Worm (Caenorhabditis elegans): Measurements from ENCODE around the gene tbx-36.

Gene tbx-36

ce11 chrIV:11950270-11950669, at the start of gene tbx-36:
tbx-36 (plus strand) TSS chrIV:11950570.
- TF ChIP-seq W03F9.2 (tag; optimal IDR thresholded peaks at IDR 0.05) (no peak), dao-5 (tag; optimal IDR thresholded peaks at IDR 0.05) (no peak), him-1 (tag; optimal IDR thresholded peaks at IDR 0.05) (no peak)

- TF ChIP-seq dao-5 (tag; optimal IDR thresholded peaks at IDR 0.05) (no peak), him-1 (tag; optimal IDR thresholded peaks at IDR 0.05) (no peak), W03F9.2 (tag; optimal IDR thresholded peaks at IDR 0.05) (no peak)
Measured at ce11 chrIV:11901215-11901614, 49.2 kb upstream of the tbx-36 start.

- TF ChIP-seq him-1 (tag; optimal IDR thresholded peaks at IDR 0.05) (no peak), W03F9.2 (tag; optimal IDR thresholded peaks at IDR 0.05) (no peak)
Measured at ce11 chrIV:11902832-11903231, 47.5 kb upstream of the tbx-36 start.

DNA sequence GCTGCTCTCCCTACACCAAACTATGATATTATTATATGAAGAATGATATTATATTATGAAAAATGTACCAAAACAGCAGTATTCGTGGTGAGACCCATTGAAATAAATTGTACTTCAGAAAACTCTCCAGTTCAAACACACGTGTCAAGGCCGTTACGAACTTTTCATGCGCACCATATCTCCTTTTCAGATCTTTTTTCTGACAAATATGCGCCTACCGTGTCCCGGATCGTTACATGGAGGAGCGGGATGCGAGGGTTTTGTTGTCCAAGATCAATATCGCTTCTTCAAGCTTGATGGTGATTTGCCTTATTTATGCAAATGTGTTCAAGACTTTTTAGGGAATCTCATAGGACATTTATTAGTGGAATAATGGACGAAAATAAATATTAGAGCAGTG, 46.7 kb upstream of the tbx-36 start:
- TF ChIP-seq him-1 (tag; optimal IDR thresholded peaks at IDR 0.05): no peak
- no peak for TF ChIP-seq W03F9.2 (tag; optimal IDR thresholded peaks at IDR 0.05)

ce11 chrIV:11908733-11909132, 41.6 kb upstream of the tbx-36 start:
- no peak for TF ChIP-seq dao-5 (tag; optimal IDR thresholded peaks at IDR 0.05)
- no peak for TF ChIP-seq him-1 (tag; optimal IDR thresholded peaks at IDR 0.05)

DNA sequence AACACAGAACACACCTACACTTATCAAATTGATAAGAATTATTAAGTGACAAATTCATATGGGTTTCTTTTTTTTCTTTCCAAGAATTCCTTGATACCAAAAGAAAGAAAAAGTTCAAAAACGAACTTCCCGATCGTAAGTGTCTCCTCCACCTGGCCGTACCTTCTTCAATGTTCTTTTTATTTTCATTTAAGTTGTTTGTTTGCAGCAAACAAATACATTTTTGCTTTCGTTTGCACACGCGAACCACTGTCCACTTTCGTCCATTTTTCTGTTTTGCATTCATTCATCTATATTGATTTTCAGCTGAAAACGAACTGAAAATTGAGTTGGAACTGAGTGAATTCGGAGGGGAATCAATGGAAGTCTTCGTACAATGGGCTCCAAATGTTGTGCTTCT, 38.6 kb upstream of the tbx-36 start, which contains the start of gene VZK822L.2:
VZK822L.2 (plus strand) TSS at position 301 of the 400 bp plus-strand sequence.
- no peak for TF ChIP-seq W03F9.2 (tag; optimal IDR thresholded peaks at IDR 0.05)
- no peak for TF ChIP-seq dao-5 (tag; optimal IDR thresholded peaks at IDR 0.05)
- no peak for TF ChIP-seq him-1 (tag; optimal IDR thresholded peaks at IDR 0.05)

DNA sequence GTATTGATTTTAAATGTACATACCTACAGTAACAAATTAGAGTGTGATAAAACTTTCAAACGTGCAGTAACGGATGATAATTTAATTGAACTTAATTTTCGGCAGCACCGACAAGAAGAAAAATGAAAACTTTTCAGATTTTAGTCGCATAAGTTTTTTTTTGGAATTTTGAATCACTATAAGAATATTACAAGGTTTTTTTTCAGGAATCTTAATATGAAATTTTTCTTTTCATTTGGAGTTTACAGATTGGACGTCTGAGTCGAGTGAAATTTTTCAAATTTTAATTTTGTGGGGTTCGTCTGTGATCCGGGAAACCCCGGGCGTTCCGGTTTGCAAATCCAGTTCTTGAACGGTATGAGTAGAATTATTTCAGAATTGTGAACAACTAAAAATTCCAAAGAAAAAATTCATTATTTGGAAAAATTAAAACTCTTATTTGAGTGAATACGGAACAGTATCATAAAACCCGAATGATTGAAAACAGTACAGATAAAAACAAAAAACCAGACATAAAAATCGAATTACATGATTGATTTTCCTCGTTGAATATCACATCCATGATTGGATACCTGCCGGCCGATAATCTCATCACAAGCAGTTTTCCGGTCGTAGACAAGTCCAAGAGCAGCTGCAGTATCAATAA, 37.0 kb upstream of the tbx-36 start:
- TF ChIP-seq W03F9.2 (tag; optimal IDR thresholded peaks at IDR 0.05): no peak
- no peak for TF ChIP-seq dao-5 (tag; optimal IDR thresholded peaks at IDR 0.05)
- no peak for TF ChIP-seq him-1 (tag; optimal IDR thresholded peaks at IDR 0.05)

DNA sequence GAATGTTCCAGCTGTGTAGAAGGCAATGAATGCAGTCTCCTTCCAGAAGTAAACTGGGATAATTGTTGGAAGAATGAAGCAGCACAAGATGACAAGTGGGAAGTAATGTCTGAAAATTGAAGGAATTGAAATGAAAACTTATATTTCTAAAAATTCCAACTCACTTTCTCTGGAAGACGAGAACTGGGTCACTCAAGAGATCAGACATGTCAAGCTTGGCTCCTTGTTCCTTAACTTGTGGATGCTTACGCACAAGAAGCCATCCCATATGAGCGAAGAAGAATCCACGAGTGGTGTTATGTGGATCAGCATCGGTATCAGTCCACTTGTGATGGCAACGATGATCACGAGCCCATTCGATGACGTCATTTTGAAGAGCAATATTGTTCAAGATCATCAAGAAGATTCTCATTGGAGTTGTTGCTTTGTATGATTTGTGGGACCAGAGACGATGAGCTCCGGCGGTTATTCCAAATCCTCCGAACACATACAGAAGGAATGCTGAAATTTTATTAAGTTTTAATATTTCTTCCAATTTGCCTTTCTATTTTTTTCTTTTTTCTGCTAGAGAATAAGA, 36.0 kb upstream of the tbx-36 start:
- no peak for TF ChIP-seq him-1 (tag; optimal IDR thresholded peaks at IDR 0.05)
- no peak for TF ChIP-seq dao-5 (tag; optimal IDR thresholded peaks at IDR 0.05)
- TF ChIP-seq W03F9.2 (tag; optimal IDR thresholded peaks at IDR 0.05): no peak

ce11 chrIV:11914837-11915737, 35.3 kb upstream of the tbx-36 start, which contains the start of gene fat-6:
fat-6 (minus strand) TSS chrIV:11915687.
- TF ChIP-seq him-1 (tag; optimal IDR thresholded peaks at IDR 0.05) (no peak), dao-5 (tag; optimal IDR thresholded peaks at IDR 0.05) (no peak), W03F9.2 (tag; optimal IDR thresholded peaks at IDR 0.05) (no peak)

DNA sequence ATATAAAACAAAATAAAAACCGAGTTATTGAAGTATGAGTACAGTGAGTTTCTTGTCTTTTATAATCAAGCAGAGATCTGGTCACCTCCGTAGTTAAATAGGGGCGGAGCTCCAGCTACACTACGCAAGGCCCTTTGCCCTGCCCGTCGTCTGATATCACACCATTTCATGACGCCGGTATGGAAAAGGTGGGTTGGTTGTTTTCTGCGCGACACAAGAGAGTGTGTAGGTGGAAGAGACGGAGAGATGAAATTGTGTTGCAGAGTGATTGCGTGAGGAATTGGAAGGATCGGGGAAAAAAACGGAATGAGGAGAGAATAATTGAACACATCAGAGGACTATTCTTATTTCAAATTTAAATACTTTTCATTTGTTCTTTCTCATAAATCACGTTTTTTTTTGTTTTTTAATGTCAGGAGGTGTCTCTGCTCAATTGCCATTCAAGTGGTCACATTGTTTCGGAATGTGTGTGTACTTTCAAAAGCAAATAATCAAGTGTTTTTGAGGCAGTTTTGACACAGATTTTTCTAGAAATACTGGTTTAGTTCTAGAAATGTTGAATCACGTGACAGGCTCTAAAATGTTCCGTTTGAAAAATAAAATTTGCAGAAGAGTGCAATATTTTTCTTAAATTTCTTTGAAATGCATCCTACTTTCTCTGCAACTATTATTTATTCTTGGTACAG, 34.5 kb upstream of the tbx-36 start, which contains the start of gene ZK822.9:
ZK822.9 (plus strand) TSS at position 180 of the 686 bp plus-strand sequence.
- TF ChIP-seq dao-5 (tag; optimal IDR thresholded peaks at IDR 0.05) (no peak), him-1 (tag; optimal IDR thresholded peaks at IDR 0.05) (no peak), W03F9.2 (tag; optimal IDR thresholded peaks at IDR 0.05) (no peak)

DNA sequence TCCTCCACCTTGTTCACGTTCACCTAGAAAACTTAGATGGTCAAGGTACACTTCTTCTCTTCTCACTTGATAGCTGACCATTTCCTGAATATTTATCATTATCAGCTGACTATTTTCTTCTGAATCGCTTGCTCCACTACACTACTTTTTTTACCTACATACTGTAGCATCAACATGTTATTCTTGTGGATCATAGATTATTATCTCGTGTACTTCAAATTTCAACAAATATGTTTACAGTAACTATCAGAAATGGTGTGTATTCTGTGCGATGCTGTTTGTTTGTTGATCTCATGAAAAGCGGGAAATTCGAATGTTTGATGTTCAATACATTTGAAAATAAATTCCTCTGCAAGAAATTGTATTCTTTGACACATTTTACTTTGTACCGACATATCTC, 33.5 kb upstream of the tbx-36 start, which contains the start of gene ZK822.10:
ZK822.10 (plus strand) TSS at position 231 of the 400 bp plus-strand sequence.
- TF ChIP-seq W03F9.2 (tag; optimal IDR thresholded peaks at IDR 0.05) (no peak), him-1 (tag; optimal IDR thresholded peaks at IDR 0.05) (no peak)

DNA sequence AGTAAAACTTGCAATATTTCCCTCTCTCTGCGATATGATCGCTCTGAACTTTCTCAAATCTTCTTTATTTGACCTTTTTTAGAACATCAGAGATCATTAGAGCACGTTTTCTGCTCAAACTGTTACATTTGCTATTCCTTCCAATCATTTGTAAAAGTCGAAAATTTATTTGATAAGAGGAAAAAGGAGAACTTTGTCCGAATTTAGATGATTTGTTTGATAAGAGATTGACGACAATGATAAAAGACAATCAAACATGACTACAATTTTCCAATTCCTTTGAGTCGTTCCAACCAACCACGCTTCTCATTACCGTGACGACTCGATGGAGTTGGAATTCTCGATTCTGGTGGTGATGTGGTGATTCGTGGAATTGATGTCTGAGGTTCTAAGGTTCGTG, 32.5 kb upstream of the tbx-36 start:
- TF ChIP-seq dao-5 (tag; optimal IDR thresholded peaks at IDR 0.05) (no peak), W03F9.2 (tag; optimal IDR thresholded peaks at IDR 0.05) (no peak), him-1 (tag; optimal IDR thresholded peaks at IDR 0.05) (no peak)

DNA sequence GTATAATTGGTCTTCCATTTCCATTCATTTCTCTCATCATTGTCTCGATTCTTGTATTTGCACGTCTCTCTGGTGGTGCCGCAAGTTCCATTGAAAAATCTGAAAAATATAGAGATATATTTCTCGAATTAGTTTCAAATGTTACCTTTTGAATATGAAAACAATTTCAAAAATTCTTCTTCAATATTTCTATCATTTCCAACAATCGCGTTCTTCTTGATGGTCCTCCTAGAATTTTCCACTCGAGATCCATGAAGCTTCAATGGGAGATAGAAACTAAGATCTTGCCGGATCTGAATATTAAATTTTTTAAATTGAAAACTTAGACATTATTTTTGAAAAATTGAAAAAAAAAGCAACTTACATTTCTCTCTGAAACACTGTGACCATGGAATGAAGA, 31.3 kb upstream of the tbx-36 start:
- TF ChIP-seq him-1 (tag; optimal IDR thresholded peaks at IDR 0.05) (no peak), dao-5 (tag; optimal IDR thresholded peaks at IDR 0.05) (no peak)

Measured in whole organism, L4/young adult.